Fruit fly (Drosophila melanogaster) whole organism, pupa: Measurements from ENCODE around the gene CG18234.

Experiments used
- CG10348 ChIP-seq: fragments of 200-800 bp; sonication (Bioruptor generic); IDR thresholded peaks from 2 replicates; pipeline ENCODE4 v1.3.6; 2022; ENCODE audit warnings: missing biosample characterization, missing genetic modification characterization
- CG12605 ChIP-seq: fragments of 200-800 bp; sonication (Bioruptor generic); IDR thresholded peaks from 2 replicates; pipeline ENCODE4 v1.3.6; 2022; ENCODE audit warnings: missing biosample characterization, missing genetic modification characterization
- CG13204 ChIP-seq: fragments of 200-800 bp; sonication (Bioruptor generic); optimal IDR thresholded peaks from 2 replicates; lab custom pipeline; 2018; ENCODE audit warnings: missing biosample characterization, mild to moderate bottlenecking, missing genetic modification characterization, moderate library complexity
- CG14655 ChIP-seq: fragments of 200-800 bp; sonication (Bioruptor generic); optimal IDR thresholded peaks from 3 replicates; lab custom pipeline; 2017; ENCODE audit warnings: mild to moderate bottlenecking, missing biosample characterization, missing genetic modification reagents, missing genetic modification characterization
- CG15710 ChIP-seq: fragments of 200-800 bp; sonication (Bioruptor generic); optimal IDR thresholded peaks from 2 replicates; lab custom pipeline; 2018; ENCODE audit warnings: missing biosample characterization, mild to moderate bottlenecking, missing genetic modification characterization, moderate library complexity
- CG17806 ChIP-seq: fragments of 200-800 bp; sonication (Bioruptor generic); optimal IDR thresholded peaks from 2 replicates; lab custom pipeline; 2018; ENCODE audit warnings: missing biosample characterization, mild to moderate bottlenecking, missing genetic modification characterization, moderate library complexity
- CG32121 ChIP-seq: fragments of 200-800 bp; sonication (Bioruptor generic); IDR thresholded peaks from 2 replicates; pipeline ENCODE4 v1.3.6; 2022; ENCODE audit warnings: missing biosample characterization, missing genetic modification characterization
- CG34367 ChIP-seq: fragments of 200-800 bp; sonication (Bioruptor generic); optimal IDR thresholded peaks from 2 replicates; lab custom pipeline; 2018; ENCODE audit warnings: missing biosample characterization, mild to moderate bottlenecking, missing genetic modification characterization
- CG4496 ChIP-seq: fragments of 200-800 bp; sonication (Bioruptor generic); IDR thresholded peaks from 3 replicates; pipeline ENCODE4 v1.3.6; 2022; ENCODE audit warnings: missing biosample characterization, missing genetic modification characterization
- CG8159 ChIP-seq: fragments of 200-800 bp; sonication (Bioruptor generic); optimal IDR thresholded peaks from 3 replicates; lab custom pipeline; 2018; ENCODE audit warnings: missing biosample characterization, mild to moderate bottlenecking, missing genetic modification characterization, moderate library complexity
- CG8301 ChIP-seq: fragments of 200-800 bp; sonication (Bioruptor generic); optimal IDR thresholded peaks from 2 replicates; lab custom pipeline; 2018; ENCODE audit warnings: missing biosample characterization, mild to moderate bottlenecking, missing genetic modification characterization
- CG9948 ChIP-seq: fragments of 200-800 bp; sonication (Bioruptor generic); optimal IDR thresholded peaks from 2 replicates; lab custom pipeline; 2018; ENCODE audit warnings: missing biosample characterization, mild to moderate bottlenecking, missing genetic modification characterization, moderate library complexity
- D1 ChIP-seq: fragments of 200-800 bp; sonication (Bioruptor generic); optimal IDR thresholded peaks from 2 replicates; lab custom pipeline; 2018; ENCODE audit warnings: missing biosample characterization, mild to moderate bottlenecking, missing genetic modification characterization, moderate library complexity
- EcR ChIP-seq: fragments of 200-800 bp; sonication (Bioruptor generic); optimal IDR thresholded peaks from 3 replicates; lab custom pipeline; 2019; ENCODE audit warnings: missing biosample characterization, missing genetic modification characterization, mild to moderate bottlenecking, moderate library complexity, missing genetic modification reagents
- Ets98B ChIP-seq: fragments of 200-800 bp; sonication (Bioruptor generic); IDR thresholded peaks from 2 replicates; pipeline ENCODE4 v1.3.6; 2022; ENCODE audit warnings: missing biosample characterization, missing genetic modification characterization
- Pif1A ChIP-seq: fragments of 200-800 bp; sonication (Bioruptor generic); optimal IDR thresholded peaks from 3 replicates; lab custom pipeline; 2016; ENCODE audit warnings: missing biosample characterization, missing genetic modification characterization
- Pif1B ChIP-seq: fragments of 200-800 bp; sonication (Bioruptor generic); optimal IDR thresholded peaks from 3 replicates; lab custom pipeline; 2016; ENCODE audit warnings: missing biosample characterization, missing genetic modification characterization
- Snoo ChIP-seq: fragments of 200-800 bp; sonication (Bioruptor generic); optimal IDR thresholded peaks from 3 replicates; lab custom pipeline; 2017; ENCODE audit warnings: missing biosample characterization, mild to moderate bottlenecking, missing genetic modification characterization, inconsistent platforms
- fd96Ca ChIP-seq: fragments of 200-800 bp; sonication (Bioruptor generic); IDR thresholded peaks from 3 replicates; pipeline ENCODE4 v1.3.6; 2022; ENCODE audit warnings: missing biosample characterization, missing genetic modification characterization
- gl ChIP-seq: fragments of 200-800 bp; sonication (Bioruptor generic); optimal IDR thresholded peaks from 2 replicates; lab custom pipeline; 2018; ENCODE audit warnings: missing biosample characterization, mild to moderate bottlenecking, missing genetic modification characterization
- rn ChIP-seq: fragments of 200-800 bp; sonication (Bioruptor generic); IDR thresholded peaks from 2 replicates; pipeline ENCODE4 v1.3.6; 2022; ENCODE audit warnings: missing biosample characterization, missing genetic modification characterization

The CG18234 gene

dm6 chr3L:18632187-18632635, 29.0 kb downstream of the CG18234 start:
- TF ChIP-seq Ets98B (GFP tag; lab: Robert Waterston, UW) = no peak
- no peak for TF ChIP-seq CG4496 (GFP tag; lab: Robert Waterston, UW)

dm6 chr3L:18633084-18633483, 29.9 kb downstream of the CG18234 start:
- TF ChIP-seq CG4496 (GFP tag; lab: Robert Waterston, UW) (no peak), EcR (GFP tag; lab: Kevin White, UChicago) (no peak), gl (tag; lab: Kevin White, UChicago) (no peak), CG8301 (tag; lab: Kevin White, UChicago) (no peak), Snoo (no peak), D1 (no peak), CG10348 (GFP tag; lab: Robert Waterston, UW) (no peak)

dm6 chr3L:18634792-18635471, 31.7 kb downstream of the CG18234 start:
- TF ChIP-seq CG9948 (tag; lab: Kevin White, UChicago) (no peak), CG15710 (tag; lab: Kevin White, UChicago) (no peak), CG4496 (GFP tag; lab: Robert Waterston, UW) (no peak), CG14655 (GFP tag; lab: Kevin White, UChicago) (no peak)

dm6 chr3L:18636782-18637181, 33.6 kb downstream of the CG18234 start:
- TF ChIP-seq CG4496 (GFP tag; lab: Robert Waterston, UW) (no peak), CG9948 (tag; lab: Kevin White, UChicago) (no peak), gl (tag; lab: Kevin White, UChicago) (no peak), CG8159 (tag; lab: Kevin White, UChicago) (no peak), fd96Ca (GFP tag; lab: Robert Waterston, UW) (no peak), Ets98B (GFP tag; lab: Robert Waterston, UW) (no peak), CG17806 (tag; lab: Kevin White, UChicago) (no peak), CG8301 (tag; lab: Kevin White, UChicago) (no peak), Snoo (no peak), CG12605 (GFP tag; lab: Robert Waterston, UW) (no peak), CG15710 (tag; lab: Kevin White, UChicago) (no peak)

dm6 chr3L:18637348-18637747, 34.1 kb downstream of the CG18234 start:
- TF ChIP-seq CG4496 (GFP tag; lab: Robert Waterston, UW) (no peak), CG8159 (tag; lab: Kevin White, UChicago) (no peak), CG17806 (tag; lab: Kevin White, UChicago) (no peak), CG34367 (tag; lab: Kevin White, UChicago) (no peak), rn (GFP tag; lab: Robert Waterston, UW) (no peak), Snoo (no peak), Ets98B (GFP tag; lab: Robert Waterston, UW) (no peak), D1 (no peak), CG13204 (GFP tag; lab: Kevin White, UChicago) (no peak), fd96Ca (GFP tag; lab: Robert Waterston, UW) (no peak), CG15710 (tag; lab: Kevin White, UChicago) (no peak), CG8301 (tag; lab: Kevin White, UChicago) (no peak), CG10348 (GFP tag; lab: Robert Waterston, UW) (no peak), EcR (GFP tag; lab: Kevin White, UChicago) (no peak), CG14655 (GFP tag; lab: Kevin White, UChicago) (no peak), CG32121 (GFP tag; lab: Robert Waterston, UW) (no peak), CG9948 (tag; lab: Kevin White, UChicago) (no peak), Pif1B (GFP tag; lab: Kevin White, UChicago) (no peak), Pif1A (no peak)
- TF ChIP-seq, all 21 proteins: peak for 0

- TF ChIP-seq CG12605 (GFP tag; lab: Robert Waterston, UW) = no peak
- TF ChIP-seq CG9948 (tag; lab: Kevin White, UChicago) = no peak
- no peak for TF ChIP-seq CG34367 (tag; lab: Kevin White, UChicago)
- TF ChIP-seq gl (tag; lab: Kevin White, UChicago) = no peak
- TF ChIP-seq Pif1B (GFP tag; lab: Kevin White, UChicago) = no peak
- no peak for TF ChIP-seq fd96Ca (GFP tag; lab: Robert Waterston, UW)
- no peak for TF ChIP-seq rn (GFP tag; lab: Robert Waterston, UW)
- no peak for TF ChIP-seq CG8301 (tag; lab: Kevin White, UChicago)
- TF ChIP-seq CG14655 (GFP tag; lab: Kevin White, UChicago) = no peak
- no peak for TF ChIP-seq CG8159 (tag; lab: Kevin White, UChicago)
- no peak for TF ChIP-seq CG4496 (GFP tag; lab: Robert Waterston, UW)
- TF ChIP-seq CG32121 (GFP tag; lab: Robert Waterston, UW) = no peak
- TF ChIP-seq Pif1A = no peak
- no peak for TF ChIP-seq Ets98B (GFP tag; lab: Robert Waterston, UW)
- no peak for TF ChIP-seq CG17806 (tag; lab: Kevin White, UChicago)
- no peak for TF ChIP-seq D1
- no peak for TF ChIP-seq CG10348 (GFP tag; lab: Robert Waterston, UW)
- no peak for TF ChIP-seq CG15710 (tag; lab: Kevin White, UChicago)
- no peak for TF ChIP-seq EcR (GFP tag; lab: Kevin White, UChicago)
- TF ChIP-seq Snoo = no peak
These were observed 34.8 kb downstream of the CG18234 start for dm6 chr3L:18638043-18638442.
